Fruit fly (Drosophila melanogaster) whole organism, adult: ENCODE measurements around the gene Cyp4g15.

Experiments
- CG11617 ChIP-seq: fragments of 200-800 bp; sonication (Bioruptor generic); optimal IDR thresholded peaks from 2 replicates; lab custom pipeline; 2017; ENCODE audit warnings: mild to moderate bottlenecking, missing biosample characterization, missing genetic modification reagents, missing genetic modification characterization
- CG12768 ChIP-seq: fragments of 200-800 bp; sonication (Bioruptor generic); optimal IDR thresholded peaks from 2 replicates; lab custom pipeline; 2017; ENCODE audit warnings: missing biosample characterization, missing genetic modification characterization, mild to moderate bottlenecking, moderate library complexity, missing genetic modification reagents
- CG14711 ChIP-seq: fragments of 200-800 bp; sonication (Bioruptor generic); optimal IDR thresholded peaks from 2 replicates; lab custom pipeline; 2018; ENCODE audit warnings: missing biosample characterization, mild to moderate bottlenecking, missing genetic modification characterization, moderate library complexity
- CG1620 ChIP-seq: fragments of 200-800 bp; sonication (Bioruptor generic); optimal IDR thresholded peaks from 2 replicates; lab custom pipeline; 2016; ENCODE audit warnings: missing biosample characterization, missing genetic modification characterization
- CG33017 ChIP-seq: fragments of 200-800 bp; sonication (Bioruptor generic); optimal IDR thresholded peaks from 2 replicates; lab custom pipeline; 2018; ENCODE audit warnings: missing biosample characterization, mild to moderate bottlenecking, missing genetic modification characterization, moderate library complexity
- CG5204 ChIP-seq: fragments of 200-800 bp; sonication (Bioruptor generic); optimal IDR thresholded peaks from 2 replicates; lab custom pipeline; 2016; ENCODE audit warnings: missing biosample characterization, missing genetic modification characterization
- CG7045 ChIP-seq: fragments of 200-800 bp; sonication (Bioruptor generic); optimal IDR thresholded peaks from 2 replicates; lab custom pipeline; 2017; ENCODE audit warnings: missing biosample characterization, mild to moderate bottlenecking, missing genetic modification characterization
- CG7101 ChIP-seq: fragments of 200-800 bp; sonication (Bioruptor generic); optimal IDR thresholded peaks from 2 replicates; lab custom pipeline; 2018; ENCODE audit warnings: missing biosample characterization, mild to moderate bottlenecking, missing genetic modification characterization, moderate library complexity
- Clk ChIP-seq: fragments of 200-800 bp; sonication (Bioruptor generic); optimal IDR thresholded peaks from 2 replicates; lab custom pipeline; 2017; ENCODE audit warnings: missing biosample characterization, missing genetic modification characterization
- Crg-1 ChIP-seq: fragments of 200-800 bp; sonication (Bioruptor generic); optimal IDR thresholded peaks from 2 replicates; lab custom pipeline; 2016; ENCODE audit warnings: missing biosample characterization, missing genetic modification characterization
- Hr96 ChIP-seq: fragments of 200-800 bp; sonication (Bioruptor generic); optimal IDR thresholded peaks from 2 replicates; lab custom pipeline; 2016; ENCODE audit warnings: missing biosample characterization, missing genetic modification characterization
- Mnt ChIP-seq: fragments of 200-800 bp; sonication (Bioruptor generic); optimal IDR thresholded peaks from 2 replicates; lab custom pipeline; 2016; ENCODE audit warnings: missing biosample characterization, mild to moderate bottlenecking, missing genetic modification characterization
- bab1 ChIP-seq: fragments of 200-800 bp; sonication (Bioruptor generic); optimal IDR thresholded peaks from 3 replicates; lab custom pipeline; 2019; ENCODE audit warnings: missing biosample characterization, mild to moderate bottlenecking, missing genetic modification characterization, moderate library complexity
- cic ChIP-seq: fragments of 200-800 bp; sonication (Bioruptor generic); optimal IDR thresholded peaks from 2 replicates; lab custom pipeline; 2017; ENCODE audit warnings: missing biosample characterization, mild to moderate bottlenecking, missing genetic modification characterization, moderate library complexity
- cnc ChIP-seq, 2 experiments: fragments of >200 bp; optimal IDR thresholded peaks; 2 replicates each; lab custom pipeline; 2017
- kay ChIP-seq: fragments of 200-800 bp; sonication (Bioruptor generic); peaks from one replicate; lab custom pipeline; 2016; ENCODE audit warnings: missing biosample characterization, missing genetic modification characterization, borderline replicate concordance
- ovo ChIP-seq: fragments of 200-800 bp; sonication (Bioruptor generic); optimal IDR thresholded peaks from 2 replicates; lab custom pipeline; 2016; ENCODE audit warnings: missing biosample characterization, missing genetic modification characterization
- pad ChIP-seq: fragments of 200-800 bp; sonication (Bioruptor generic); optimal IDR thresholded peaks from 3 replicates; lab custom pipeline; 2017; ENCODE audit warnings: missing biosample characterization, missing genetic modification characterization, mild to moderate bottlenecking, moderate library complexity, missing genetic modification reagents
- tj ChIP-seq: fragments of 200-800 bp; sonication (Bioruptor generic); optimal IDR thresholded peaks from 3 replicates; lab custom pipeline; 2017; ENCODE audit warnings: missing biosample characterization, mild to moderate bottlenecking, missing genetic modification characterization, moderate library complexity
- toe ChIP-seq: fragments of 200-800 bp; sonication (Bioruptor generic); optimal IDR thresholded peaks from 2 replicates; lab custom pipeline; 2016; ENCODE audit warnings: missing biosample characterization, missing genetic modification characterization

Cyp4g15 gene

DNA sequence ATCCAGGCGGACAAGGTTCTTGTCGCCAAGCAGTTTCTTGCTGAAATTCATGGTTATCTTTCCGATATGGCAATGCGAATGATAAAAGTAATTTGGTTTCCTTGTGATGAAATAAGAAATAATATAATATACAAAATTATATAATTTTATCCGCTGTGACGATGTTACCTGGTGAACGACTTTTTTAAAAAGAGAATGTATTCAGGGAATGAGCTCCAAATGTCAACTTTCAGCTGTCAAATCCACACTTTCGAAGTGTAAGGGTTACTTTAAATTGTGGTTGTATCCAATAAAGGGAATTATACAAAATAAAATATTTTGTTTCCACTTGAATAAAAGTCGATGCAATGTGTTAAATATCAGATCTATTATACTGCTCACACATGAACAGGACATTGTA, 14.6 kb downstream of the Cyp4g15 start, which contains the start of gene CG33235:
Gene CG33235, minus strand, starts transcription at position 101 of the 400 bp plus-strand sequence.
- TF ChIP-seq pad (GFP tag; lab: Kevin White, UChicago) (no peak), tj (GFP tag; lab: Kevin White, UChicago) (no peak), toe (GFP tag; lab: Kevin White, UChicago) (no peak), CG14711 (tag; lab: Kevin White, UChicago) (no peak), Mnt (no peak), bab1 (no peak), ovo (no peak), CG1620 (GFP tag; lab: Kevin White, UChicago) (no peak), CG5204 (GFP tag; lab: Kevin White, UChicago) (no peak), Crg-1 (GFP tag; lab: Kevin White, UChicago) (no peak), kay (GFP tag; lab: Kevin White, UChicago) (no peak), Clk (GFP tag; lab: Kevin White, UChicago) (no peak), cic (GFP tag; lab: Kevin White, UChicago) (no peak), CG7101 (tag; lab: Kevin White, UChicago) (no peak), Hr96 (no peak), CG11617 (GFP tag; lab: Kevin White, UChicago) (no peak), CG7045 (GFP tag; lab: Kevin White, UChicago) (no peak), CG12768 (GFP tag; lab: Kevin White, UChicago) (no peak), cnc (optimal IDR thresholded peaks at IDR 0.05; lab: Kevin White, UChicago) (no peak), CG33017 (tag; lab: Kevin White, UChicago) (no peak)

DNA sequence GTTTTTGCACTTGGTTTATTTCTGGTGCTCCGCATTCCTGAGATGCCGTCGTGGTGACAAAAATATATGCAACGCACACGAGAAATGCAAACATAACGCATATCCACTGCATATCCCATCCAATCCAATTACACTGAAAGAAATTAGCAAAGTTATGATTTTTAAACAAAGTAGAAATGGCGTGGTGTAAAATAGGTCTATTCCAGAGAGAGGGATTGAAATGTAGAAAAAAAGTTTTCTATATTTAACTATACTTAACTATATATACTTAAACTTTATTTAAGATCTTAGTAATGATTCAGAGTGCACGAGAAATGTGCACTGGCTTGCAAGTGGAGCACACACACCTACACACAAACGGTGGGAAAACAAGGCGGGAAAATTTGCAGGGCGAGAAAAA, 15.3 kb downstream of the Cyp4g15 start:
- peak; percentile 6 for TF ChIP-seq kay (GFP tag; lab: Kevin White, UChicago)
- TF ChIP-seq bab1 = peak; percentile 30
- TF ChIP-seq cic (GFP tag; lab: Kevin White, UChicago) = no peak

DNA sequence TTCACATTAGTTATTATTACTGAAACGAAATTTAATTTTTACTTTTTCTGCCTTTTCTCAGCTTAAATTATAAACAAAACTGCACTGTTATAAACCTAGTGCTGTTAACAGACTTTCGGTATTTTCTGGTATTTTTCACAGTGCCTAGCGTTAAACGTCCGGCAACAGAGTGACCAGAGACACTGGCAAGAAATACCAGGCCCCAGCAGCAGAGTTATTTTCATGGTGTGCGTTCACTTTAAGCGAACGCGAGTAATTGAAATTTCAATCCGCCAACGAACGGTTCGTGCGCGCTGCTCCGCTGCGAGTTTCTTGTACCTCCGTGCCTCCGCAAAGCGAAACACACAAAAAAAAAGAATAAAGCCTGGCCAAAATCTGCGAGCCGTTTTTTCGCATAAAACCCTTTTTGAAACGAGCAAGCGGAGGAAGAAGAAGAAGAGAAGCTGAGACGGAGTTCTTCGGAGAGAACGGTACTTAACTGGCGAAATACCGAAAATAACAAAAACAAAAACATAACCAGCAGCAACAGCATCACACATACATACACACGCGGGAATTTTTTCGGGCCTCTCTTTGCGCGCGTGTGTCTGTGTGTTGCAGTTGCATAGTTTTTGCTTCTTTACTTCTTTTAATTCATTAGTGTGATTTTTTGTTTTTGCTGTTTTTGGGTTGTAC, 16.2 kb downstream of the Cyp4g15 start, which contains the start of gene Drak:
Gene Drak, plus strand, starts transcription at position 220 of the 675 bp plus-strand sequence.
- TF ChIP-seq bab1 = peak; percentile 68
- peak; percentile 1 for TF ChIP-seq CG1620 (GFP tag; lab: Kevin White, UChicago)
- TF ChIP-seq tj (GFP tag; lab: Kevin White, UChicago) = peak; percentile 53
- peak; percentile 42 for TF ChIP-seq CG7101 (tag; lab: Kevin White, UChicago)
- no peak for TF ChIP-seq toe (GFP tag; lab: Kevin White, UChicago)
- TF ChIP-seq cic (GFP tag; lab: Kevin White, UChicago) = no peak
- TF ChIP-seq pad (GFP tag; lab: Kevin White, UChicago) = no peak
- TF ChIP-seq CG14711 (tag; lab: Kevin White, UChicago) = peak; percentile 41
- no peak for TF ChIP-seq CG11617 (GFP tag; lab: Kevin White, UChicago)
- no peak for TF ChIP-seq CG5204 (GFP tag; lab: Kevin White, UChicago)
- TF ChIP-seq Crg-1 (GFP tag; lab: Kevin White, UChicago) = no peak
- peak; percentile 54 for TF ChIP-seq Mnt
- TF ChIP-seq ovo = peak; percentile 57
- no peak for TF ChIP-seq Clk (GFP tag; lab: Kevin White, UChicago)
- no peak for TF ChIP-seq cnc (optimal IDR thresholded peaks at IDR 0.05; lab: Kevin White, UChicago)
- no peak for TF ChIP-seq CG33017 (tag; lab: Kevin White, UChicago)
- TF ChIP-seq Hr96 = no peak
- TF ChIP-seq CG12768 (GFP tag; lab: Kevin White, UChicago) = no peak
- TF ChIP-seq kay (GFP tag; lab: Kevin White, UChicago) = no peak
- no peak for TF ChIP-seq CG7045 (GFP tag; lab: Kevin White, UChicago)

DNA sequence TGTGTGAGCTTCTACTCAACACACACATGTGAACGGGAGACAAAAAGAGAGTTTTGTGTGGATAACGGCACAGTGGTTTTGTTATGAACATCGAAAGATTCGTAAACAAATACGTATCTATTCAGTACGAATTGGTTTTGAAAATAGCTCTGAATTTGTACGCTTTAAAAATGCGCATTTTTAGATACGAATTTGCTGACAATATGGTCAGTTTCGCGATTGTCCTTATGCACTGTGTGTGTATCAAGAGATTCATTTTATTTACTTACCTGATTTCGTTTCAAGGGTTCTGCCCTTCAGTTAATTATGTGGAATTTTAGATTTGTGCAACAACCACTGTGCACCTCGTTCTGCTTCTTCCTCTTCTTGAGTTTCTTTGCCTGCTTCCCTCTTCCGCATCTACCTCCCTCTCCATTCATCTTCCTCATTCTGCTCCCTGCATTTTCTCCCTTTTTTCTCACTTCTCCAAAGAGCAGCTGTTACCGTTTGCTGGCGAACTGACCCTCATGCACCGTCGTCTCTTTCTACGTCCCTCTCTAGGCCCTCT, 17.9 kb downstream of the Cyp4g15 start:
- TF ChIP-seq CG7101 (tag; lab: Kevin White, UChicago) (peak; percentile 35), bab1 (peak; percentile 41), kay (GFP tag; lab: Kevin White, UChicago) (peak; percentile 77), pad (GFP tag; lab: Kevin White, UChicago) (peak; percentile 63), CG12768 (GFP tag; lab: Kevin White, UChicago) (no peak), Crg-1 (GFP tag; lab: Kevin White, UChicago) (no peak)

DNA sequence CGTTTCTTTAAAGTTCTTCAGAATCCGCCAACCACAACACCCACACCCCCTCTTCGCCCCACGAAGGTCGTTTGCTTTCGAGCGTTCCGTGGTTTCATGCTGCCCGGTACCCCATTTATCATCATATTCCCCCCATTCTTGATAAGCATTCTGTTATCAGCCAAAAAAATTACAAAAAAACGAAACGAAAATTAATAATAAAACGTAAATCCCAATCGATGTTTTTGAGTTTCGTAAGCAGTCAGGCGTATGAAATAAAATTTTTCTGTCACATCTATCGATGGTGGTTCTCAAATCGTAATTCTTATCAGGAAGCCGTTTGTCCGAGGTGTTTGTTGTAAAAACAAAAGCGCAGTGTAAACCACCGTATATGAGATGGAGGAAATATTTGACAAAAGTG, 18.6 kb downstream of the Cyp4g15 start:
- no peak for TF ChIP-seq CG11617 (GFP tag; lab: Kevin White, UChicago)
- TF ChIP-seq kay (GFP tag; lab: Kevin White, UChicago) = peak; percentile 32

DNA sequence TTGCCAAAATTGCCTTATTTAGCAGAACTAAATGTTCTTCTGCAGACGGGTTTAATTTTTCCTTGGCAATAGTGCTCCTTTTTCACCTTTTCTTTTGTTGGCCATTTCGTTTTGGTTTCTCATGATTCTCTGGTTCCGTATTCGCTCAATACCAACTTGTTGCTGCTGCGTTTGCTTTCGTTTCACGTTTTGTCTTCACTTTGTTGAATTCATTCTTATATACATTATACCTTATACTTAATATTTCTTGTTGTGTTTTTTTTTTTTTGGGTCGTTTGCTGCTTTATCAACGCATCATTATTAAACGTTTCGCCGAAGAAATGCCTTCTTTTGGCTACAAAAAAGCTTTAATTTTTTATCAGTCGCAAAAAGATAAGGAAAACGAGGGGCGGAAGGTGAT, 19.4 kb downstream of the Cyp4g15 start:
- TF ChIP-seq Hr96 = no peak
- TF ChIP-seq cic (GFP tag; lab: Kevin White, UChicago) = no peak
- no peak for TF ChIP-seq Crg-1 (GFP tag; lab: Kevin White, UChicago)
- TF ChIP-seq kay (GFP tag; lab: Kevin White, UChicago) = peak; percentile 57
- peak; percentile 40 for TF ChIP-seq tj (GFP tag; lab: Kevin White, UChicago)
